Fruit fly (Drosophila melanogaster) whole organism, embryonic: Measurements from ENCODE around the gene dbe.
A peak's percentile ranks its signal among the peaks of the same experiment; 100 is the strongest.

Source experiments
- Antp ChIP-seq: fragments of 200-800 bp; sonication (Bioruptor generic); optimal IDR thresholded peaks from 3 replicates; lab custom pipeline; 2016; ENCODE audit warnings: missing biosample characterization, missing genetic modification characterization
- Atf-2 ChIP-seq: fragments of 200-800 bp; sonication (Bioruptor generic); optimal IDR thresholded peaks from 2 replicates; lab custom pipeline; 2016; ENCODE audit warnings: missing biosample characterization, missing genetic modification characterization
- BtbVII ChIP-seq: fragments of 200-800 bp; sonication (Bioruptor generic); optimal IDR thresholded peaks from 3 replicates; lab custom pipeline; 2017; ENCODE audit warnings: missing biosample characterization, mild to moderate bottlenecking, missing genetic modification characterization
- Bteb2 ChIP-seq: fragments of 200-800 bp; sonication (Bioruptor generic); optimal IDR thresholded peaks from 2 replicates; lab custom pipeline; 2016; ENCODE audit warnings: missing biosample characterization, missing genetic modification characterization
- CG10267 ChIP-seq: fragments of 200-800 bp; sonication (Bioruptor generic); optimal IDR thresholded peaks from 2 replicates; lab custom pipeline; 2018; ENCODE audit warnings: missing biosample characterization, mild to moderate bottlenecking, missing genetic modification characterization, moderate library complexity
- CG10565 ChIP-seq: fragments of 200-800 bp; sonication (Bioruptor generic); optimal IDR thresholded peaks from 3 replicates; lab custom pipeline; 2016; ENCODE audit warnings: missing biosample characterization, mild to moderate bottlenecking, missing genetic modification characterization
- CG11398 ChIP-seq: fragments of 200-800 bp; sonication (Bioruptor generic); optimal IDR thresholded peaks from 2 replicates; lab custom pipeline; 2016; ENCODE audit warnings: missing biosample characterization, missing genetic modification characterization
- CG12659 ChIP-seq: fragments of 200-800 bp; sonication (Bioruptor generic); optimal IDR thresholded peaks from 3 replicates; lab custom pipeline; 2017; ENCODE audit warnings: mild to moderate bottlenecking, missing biosample characterization, missing genetic modification reagents, missing genetic modification characterization
- CG14014 ChIP-seq: fragments of 200-800 bp; sonication (Bioruptor generic); IDR thresholded peaks from 2 replicates; pipeline ENCODE4 v1.3.6; 2022; ENCODE audit warnings: missing biosample characterization, missing genetic modification characterization
- CG15479 ChIP-seq: fragments of 200-800 bp; sonication (Bioruptor generic); optimal IDR thresholded peaks from 3 replicates; lab custom pipeline; 2019; ENCODE audit warnings: missing biosample characterization, mild to moderate bottlenecking, missing genetic modification characterization, moderate library complexity
- CG16815 ChIP-seq: fragments of 200-800 bp; sonication (Bioruptor generic); optimal IDR thresholded peaks from 3 replicates; lab custom pipeline; 2017; ENCODE audit warnings: missing biosample characterization, mild to moderate bottlenecking, missing genetic modification characterization
- CG17359 ChIP-seq: fragments of 200-800 bp; sonication (Bioruptor generic); optimal IDR thresholded peaks from 3 replicates; lab custom pipeline; 2018; ENCODE audit warnings: missing biosample characterization, mild to moderate bottlenecking, missing genetic modification characterization, moderate library complexity
- CG17829 ChIP-seq: fragments of 200-800 bp; optimal IDR thresholded peaks from 2 replicates; lab custom pipeline; 2019; ENCODE audit warnings: missing biosample characterization, mild to moderate bottlenecking, missing genetic modification characterization, moderate library complexity
- CG2116 ChIP-seq: fragments of 200-800 bp; sonication (Bioruptor generic); optimal IDR thresholded peaks from 3 replicates; lab custom pipeline; 2018; ENCODE audit warnings: missing biosample characterization, mild to moderate bottlenecking, missing genetic modification characterization
- CG31365 ChIP-seq: fragments of 200-800 bp; sonication (Bioruptor generic); optimal IDR thresholded peaks from 2 replicates; lab custom pipeline; 2018; ENCODE audit warnings: missing biosample characterization, mild to moderate bottlenecking, missing genetic modification characterization
- CG34376 ChIP-seq: fragments of 200-800 bp; sonication (Bioruptor generic); optimal IDR thresholded peaks from 2 replicates; lab custom pipeline; 2018; ENCODE audit warnings: missing biosample characterization, mild to moderate bottlenecking, missing genetic modification characterization
- CG4424 ChIP-seq: fragments of 200-800 bp; sonication (Bioruptor generic); optimal IDR thresholded peaks from 3 replicates; lab custom pipeline; 2016; ENCODE audit warnings: missing biosample characterization, missing genetic modification characterization
- CG6272 ChIP-seq: fragments of 200-800 bp; sonication (Bioruptor generic); IDR thresholded peaks from 2 replicates; pipeline ENCODE4 v1.3.6; 2022; ENCODE audit warnings: missing biosample characterization, missing genetic modification characterization
- CG6683 ChIP-seq: fragments of 200-800 bp; sonication (Bioruptor generic); optimal IDR thresholded peaks from 2 replicates; lab custom pipeline; 2017; ENCODE audit warnings: missing biosample characterization, mild to moderate bottlenecking, missing genetic modification characterization, missing genetic modification reagents
- CG6791 ChIP-seq: fragments of 200-800 bp; sonication (Bioruptor generic); IDR thresholded peaks from 3 replicates; pipeline ENCODE4 v1.3.6; 2022; ENCODE audit warnings: missing biosample characterization, missing genetic modification characterization; ENCODE audit not compliant: partially characterized antibody
- CG6813 ChIP-seq: fragments of 200-800 bp; sonication (Bioruptor generic); optimal IDR thresholded peaks from 2 replicates; lab custom pipeline; 2017; ENCODE audit warnings: missing biosample characterization, missing genetic modification characterization, mild to moderate bottlenecking, moderate library complexity, missing genetic modification reagents
- CG9609 ChIP-seq: fragments of 200-800 bp; sonication (Bioruptor generic); optimal IDR thresholded peaks from 3 replicates; lab custom pipeline; 2016; ENCODE audit warnings: missing biosample characterization, missing genetic modification characterization
- CHES-1-like ChIP-seq: fragments of 200-800 bp; sonication (Bioruptor generic); optimal IDR thresholded peaks from 2 replicates; lab custom pipeline; 2016; ENCODE audit warnings: missing biosample characterization, missing genetic modification characterization
- CkIIα-i1 ChIP-seq: fragments of 200-800 bp; sonication (Bioruptor generic); IDR thresholded peaks from 2 replicates; pipeline ENCODE4 v1.3.6; 2022; ENCODE audit warnings: missing biosample characterization, missing genetic modification characterization
- Ets97D ChIP-seq: fragments of 200-800 bp; sonication (Bioruptor generic); optimal IDR thresholded peaks from 3 replicates; lab custom pipeline; 2016; ENCODE audit warnings: missing biosample characterization, missing genetic modification characterization
- HHEX ChIP-seq: fragments of 200-800 bp; sonication (Bioruptor generic); optimal IDR thresholded peaks from 3 replicates; lab custom pipeline; 2017; ENCODE audit warnings: missing biosample characterization, mild to moderate bottlenecking, missing genetic modification characterization, missing genetic modification reagents
- Mrtf ChIP-seq: fragments of 200-800 bp; sonication (Bioruptor generic); IDR thresholded peaks from 3 replicates; pipeline ENCODE4 v1.3.6; 2022; ENCODE audit warnings: missing biosample characterization, missing genetic modification characterization
- Sry-β ChIP-seq: fragments of 200-800 bp; sonication (Bioruptor generic); optimal IDR thresholded peaks from 2 replicates; lab custom pipeline; 2018; ENCODE audit warnings: missing biosample characterization, mild to moderate bottlenecking, missing genetic modification characterization, moderate library complexity
- TFAM ChIP-seq: fragments of 200-800 bp; sonication (Bioruptor generic); optimal IDR thresholded peaks from 2 replicates; lab custom pipeline; 2017; ENCODE audit warnings: missing biosample characterization, missing genetic modification characterization, inconsistent platforms
- Xbp1 ChIP-seq: fragments of 200-800 bp; sonication (Bioruptor generic); optimal IDR thresholded peaks from 3 replicates; lab custom pipeline; 2016; ENCODE audit warnings: missing biosample characterization, mild to moderate bottlenecking, missing genetic modification characterization
- ara ChIP-seq: fragments of 200-800 bp; sonication (Bioruptor generic); IDR thresholded peaks from 2 replicates; pipeline ENCODE4 v1.3.6; 2022; ENCODE audit warnings: missing biosample characterization, missing genetic modification characterization
- ash1 ChIP-seq: fragments of 200-800 bp; sonication (Bioruptor generic); optimal IDR thresholded peaks from 2 replicates; lab custom pipeline; 2018; ENCODE audit warnings: missing biosample characterization, mild to moderate bottlenecking, missing genetic modification characterization
- bsh ChIP-seq, 2 experiments: fragments of 200-800 bp; sonication (Bioruptor generic); optimal IDR thresholded peaks; 2 replicates each; lab custom pipeline; 2017 to 2018; ENCODE audit warnings: mild to moderate bottlenecking in 2 of 2, missing biosample characterization in 2 of 2, missing genetic modification characterization in 2 of 2, moderate library complexity in 1 of 2
- btn ChIP-seq: fragments of 200-800 bp; sonication (Bioruptor generic); optimal IDR thresholded peaks from 2 replicates; lab custom pipeline; 2016; ENCODE audit warnings: missing biosample characterization, missing genetic modification characterization
- crol ChIP-seq: fragments of 200-800 bp; sonication (Bioruptor generic); IDR thresholded peaks from 2 replicates; pipeline ENCODE4 v1.3.6; 2022; ENCODE audit warnings: missing biosample characterization, missing genetic modification characterization
- da ChIP-seq: fragments of 200-800 bp; sonication (Bioruptor generic); optimal IDR thresholded peaks from 2 replicates; lab custom pipeline; 2016; ENCODE audit warnings: missing biosample characterization, missing genetic modification characterization
- gsb ChIP-seq: fragments of 200-800 bp; sonication (Bioruptor generic); IDR thresholded peaks from 2 replicates; pipeline ENCODE4 v1.3.6; 2022; ENCODE audit warnings: missing biosample characterization, missing genetic modification characterization
- hbn ChIP-seq: fragments of 200-800 bp; sonication (Bioruptor generic); IDR thresholded peaks from 2 replicates; pipeline ENCODE4 v1.3.6; 2022; ENCODE audit warnings: missing biosample characterization, missing genetic modification characterization; ENCODE audit not compliant: partially characterized antibody
- ken ChIP-seq: fragments of 200-800 bp; sonication (Bioruptor generic); IDR thresholded peaks from 3 replicates; pipeline ENCODE4 v1.3.6; 2022; ENCODE audit warnings: missing biosample characterization, missing genetic modification characterization
- klu ChIP-seq: fragments of 200-800 bp; sonication (Bioruptor generic); IDR thresholded peaks from 2 replicates; pipeline ENCODE4 v1.3.6; 2022; ENCODE audit warnings: missing biosample characterization, missing genetic modification characterization
- lola ChIP-seq, 3 experiments: fragments of >200 bp in 2 of 3; fragments of 200-800 bp in 1 of 3; sonication (Bioruptor generic) in 1 of 3; optimal IDR thresholded peaks; 2 replicates each; lab custom pipeline; 2017 to 2019; ENCODE audit warnings: missing biosample characterization in 3 of 3, missing genetic modification characterization in 3 of 3, mild to moderate bottlenecking in 1 of 3, moderate library complexity in 1 of 3
- mirr ChIP-seq: fragments of 200-800 bp; sonication (Bioruptor generic); optimal IDR thresholded peaks from 3 replicates; lab custom pipeline; 2018; ENCODE audit warnings: missing biosample characterization, mild to moderate bottlenecking, missing genetic modification characterization
- nau ChIP-seq: fragments of 200-800 bp; sonication (Bioruptor generic); optimal IDR thresholded peaks from 3 replicates; lab custom pipeline; 2017; ENCODE audit warnings: missing biosample characterization, mild to moderate bottlenecking, missing genetic modification characterization, missing genetic modification reagents
- pfk ChIP-seq: fragments of 200-800 bp; sonication (Bioruptor generic); optimal IDR thresholded peaks from 2 replicates; lab custom pipeline; 2018; ENCODE audit warnings: missing biosample characterization, mild to moderate bottlenecking, missing genetic modification characterization, moderate library complexity
- repo ChIP-seq: fragments of 200-800 bp; sonication (Bioruptor generic); optimal IDR thresholded peaks from 2 replicates; lab custom pipeline; 2016; ENCODE audit warnings: missing biosample characterization, missing genetic modification characterization
- rib ChIP-seq: fragments of 200-800 bp; sonication (Bioruptor generic); IDR thresholded peaks from 2 replicates; pipeline ENCODE4 v1.3.6; 2022; ENCODE audit warnings: missing biosample characterization, missing genetic modification characterization
- sens ChIP-seq: fragments of 200-800 bp; sonication (Bioruptor generic); peaks from one replicate; lab custom pipeline; 2016; ENCODE audit warnings: missing biosample characterization, missing genetic modification characterization
- vvl ChIP-seq: fragments of 200-800 bp; sonication (Bioruptor generic); IDR thresholded peaks from 2 replicates; pipeline ENCODE4 v1.3.6; 2022; ENCODE audit warnings: missing biosample characterization, missing genetic modification characterization
- zfh1 ChIP-seq: fragments of 200-800 bp; sonication (Bioruptor generic); IDR thresholded peaks from 3 replicates; pipeline ENCODE4 v1.3.6; 2022; ENCODE audit warnings: missing biosample characterization, missing genetic modification characterization
- zfh2 ChIP-seq: fragments of 200-800 bp; sonication (Bioruptor generic); optimal IDR thresholded peaks from 2 replicates; lab custom pipeline; 2016; ENCODE audit warnings: missing biosample characterization, missing genetic modification characterization

Gene dbe

DNA sequence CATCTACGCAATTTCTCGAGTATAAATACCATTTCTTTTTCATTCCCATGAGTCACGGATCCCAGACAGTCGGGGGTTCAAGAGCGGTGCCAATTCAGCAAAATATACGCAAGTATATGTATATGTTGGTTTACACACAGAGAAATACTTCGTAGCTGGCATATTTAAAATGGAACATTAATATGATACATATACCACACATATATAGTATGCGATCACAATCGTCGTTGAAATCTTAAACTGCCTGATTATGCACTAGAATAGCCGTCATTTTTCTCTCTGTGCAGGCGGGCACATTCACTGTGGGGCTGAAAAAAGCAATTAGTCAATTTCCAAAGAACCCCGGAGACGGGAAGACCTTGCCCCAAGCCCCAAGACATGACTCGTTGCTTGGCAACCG, 27.9 kb downstream of the dbe start (continued):
- peak; percentile 70 to 86 for TF ChIP-seq bsh (GFP tag; optimal IDR thresholded peaks at IDR 0.05; lab: Kevin White, UChicago)
- TF ChIP-seq CG6813 (GFP tag; lab: Kevin White, UChicago) = peak; percentile 69
- TF ChIP-seq CG10267 (tag; lab: Kevin White, UChicago) = peak; percentile 43
- TF ChIP-seq CG9609 (GFP tag; lab: Kevin White, UChicago) = peak; percentile 77
- no peak for TF ChIP-seq CG15479 (GFP tag; lab: Kevin White, UChicago)
- TF ChIP-seq CG14014 (GFP tag; lab: Robert Waterston, UW) = peak; percentile 88
- TF ChIP-seq lola (GFP tag; optimal IDR thresholded peaks at IDR 0.05; lab: Kevin White, UChicago) = peak in 1 of 3 experiments; percentile 17
- TF ChIP-seq crol (GFP tag; lab: Robert Waterston, UW) = 0 out of 2 replicates have a peak, but pooled peaks have one; percentile 11
- no peak for TF ChIP-seq Sry-β (GFP tag; lab: Kevin White, UChicago)
- peak; percentile 60 for TF ChIP-seq CG16815
- peak; percentile 81 for TF ChIP-seq Xbp1 (GFP tag; lab: Kevin White, UChicago)
- TF ChIP-seq Bteb2 (GFP tag; lab: Kevin White, UChicago) = peak; percentile 31
- no peak for TF ChIP-seq hbn (GFP tag; lab: Robert Waterston, UW)
- TF ChIP-seq BtbVII = peak; percentile 65
- peak; percentile 69 for TF ChIP-seq CG12659 (GFP tag; lab: Kevin White, UChicago)
- TF ChIP-seq btn (GFP tag; lab: Kevin White, UChicago) = no peak
- peak; percentile 89 for TF ChIP-seq vvl
- TF ChIP-seq Atf-2 (GFP tag; lab: Kevin White, UChicago) = peak; percentile 66
- TF ChIP-seq CG6683 = peak; percentile 15
- no peak for TF ChIP-seq CG31365 (tag; lab: Kevin White, UChicago)
- TF ChIP-seq CG6791 (GFP tag; lab: Robert Waterston, UW) = no peak
- TF ChIP-seq CG11398 (GFP tag; lab: Kevin White, UChicago) = no peak
- peak; percentile 86 for TF ChIP-seq rib (GFP tag; lab: Robert Waterston, UW)
- peak; percentile 71; the same call in 1 of the 2 replicates for TF ChIP-seq gsb (GFP tag; lab: Robert Waterston, UW)
- peak; percentile 65; the same call in 1 of the 3 replicates for TF ChIP-seq ken (GFP tag; lab: Robert Waterston, UW)
- peak; percentile 69 for TF ChIP-seq CG4424
- TF ChIP-seq Antp = no peak
- TF ChIP-seq pfk (GFP tag; lab: Kevin White, UChicago) = no peak
- peak; percentile 70; the same call in 1 of the 3 replicates for TF ChIP-seq Mrtf (GFP tag; lab: Robert Waterston, UW)
- TF ChIP-seq CG10565 (GFP tag; lab: Kevin White, UChicago) = no peak
- TF ChIP-seq CG17359 (tag; lab: Kevin White, UChicago) = peak; percentile 70
- TF ChIP-seq zfh1 (GFP tag; lab: Robert Waterston, UW) = peak; percentile 76
- TF ChIP-seq TFAM (GFP tag; lab: Kevin White, UChicago) = no peak
- peak; percentile 63 for TF ChIP-seq CG17829 (tag; lab: Kevin White, UChicago)
- peak; percentile 73 for TF ChIP-seq CHES-1-like (GFP tag; lab: Kevin White, UChicago)
- peak; percentile 72 for TF ChIP-seq HHEX
- peak; percentile 90 for TF ChIP-seq sens (GFP tag; lab: Kevin White, UChicago)
- TF ChIP-seq nau (GFP tag; lab: Kevin White, UChicago) = peak; percentile 48
- peak; percentile 77 for TF ChIP-seq klu (GFP tag; lab: Robert Waterston, UW)
- TF ChIP-seq da = no peak
- peak; percentile 74 for TF ChIP-seq ara (GFP tag; lab: Robert Waterston, UW)
- TF ChIP-seq CkIIα-i1 = 0 out of 2 replicates have a peak, but pooled peaks have one; percentile 39
- TF ChIP-seq Ets97D (GFP tag; lab: Kevin White, UChicago) = peak; percentile 14
- peak; percentile 71 for TF ChIP-seq zfh2 (GFP tag; lab: Kevin White, UChicago)
- peak; percentile 10 for TF ChIP-seq CG2116 (GFP tag; lab: Kevin White, UChicago)
- no peak for TF ChIP-seq ash1 (GFP tag; lab: Kevin White, UChicago)
- TF ChIP-seq mirr (GFP tag; lab: Kevin White, UChicago) = peak; percentile 49
- TF ChIP-seq CG6272 (GFP tag; lab: Robert Waterston, UW) = peak; percentile 70
- peak; percentile 23 for TF ChIP-seq repo
- peak; percentile 55 for TF ChIP-seq CG34376 (GFP tag; lab: Kevin White, UChicago)
